Fruit fly (Drosophila melanogaster): ENCODE results near the gene CG9743.

Gene CG9743

dm6 chr3R:30195606-30196049 lies 7.2 kb downstream of the CG9743 start (continued):
- TF ChIP-seq CG3281 (GFP tag; optimal IDR thresholded peaks at IDR 0.05) (peak; percentile 57), Hmx (GFP tag; optimal IDR thresholded peaks at IDR 0.05) (no peak), CG2712 (tag; optimal IDR thresholded peaks at IDR 0.05) (peak; percentile 25), Sox100B (GFP tag; optimal IDR thresholded peaks at IDR 0.05) (no peak), shn (GFP tag; optimal IDR thresholded peaks at IDR 0.05) (peak; percentile 22), CG34224 (GFP tag; IDR thresholded peaks at IDR 0.05; ENCODE audit: partially characterized antibody) (no peak), NFAT (GFP tag; IDR thresholded peaks at IDR 0.05) (peak; percentile 74), chif (GFP tag; optimal IDR thresholded peaks at IDR 0.05) (peak; percentile 9), CG30403 (GFP tag; optimal IDR thresholded peaks at IDR 0.05) (peak; percentile 36), Nf-YA (GFP tag; IDR thresholded peaks at IDR 0.05) (0 out of 2 replicates have a peak, but pooled peaks have one; percentile 27), nau (GFP tag; optimal IDR thresholded peaks at IDR 0.05) (peak; percentile 14), Myb (GFP tag; optimal IDR thresholded peaks at IDR 0.05) (peak; percentile 42), her (GFP tag; optimal IDR thresholded peaks at IDR 0.05) (peak; percentile 72), ci (GFP tag; IDR thresholded peaks at IDR 0.05) (peak; percentile 55; the same call in 1 of the 3 replicates), caup (GFP tag; optimal IDR thresholded peaks at IDR 0.05; ENCODE audit: severe bottlenecking) (peak; percentile 57), CG15073 (GFP tag; optimal IDR thresholded peaks at IDR 0.05) (no peak), zf30C (GFP tag; optimal IDR thresholded peaks at IDR 0.05) (no peak), ATbp (GFP tag; optimal IDR thresholded peaks at IDR 0.05) (peak; percentile 14), ind (GFP tag; optimal IDR thresholded peaks at IDR 0.05) (peak; percentile 41), cwo (GFP tag; optimal IDR thresholded peaks at IDR 0.05) (peak; percentile 58), fd64A (GFP tag; optimal IDR thresholded peaks at IDR 0.05) (no peak), CG12659 (GFP tag; optimal IDR thresholded peaks at IDR 0.05) (peak; percentile 47), bbx (GFP tag; IDR thresholded peaks at IDR 0.05; ENCODE audit: partially characterized antibody) (no peak), CG1233 (GFP tag; optimal IDR thresholded peaks at IDR 0.05) (no peak), lab (GFP tag; optimal IDR thresholded peaks at IDR 0.05) (peak; percentile 76), Bgb (GFP tag; IDR thresholded peaks at IDR 0.05; ENCODE audit: partially characterized antibody) (peak; percentile 35; the same call in 1 of the 2 replicates), pzg (GFP tag; optimal IDR thresholded peaks at IDR 0.05) (peak; percentile 47), NC2β (GFP tag; optimal IDR thresholded peaks at IDR 0.05) (no peak), CG18011 (GFP tag; optimal IDR thresholded peaks at IDR 0.05) (no peak), sna (GFP tag; IDR thresholded peaks at IDR 0.05; ENCODE audit: partially characterized antibody) (no peak), CG17359 (tag; optimal IDR thresholded peaks at IDR 0.05) (peak; percentile 1), emc (GFP tag; optimal IDR thresholded peaks at IDR 0.05) (no peak), inv (GFP tag; IDR thresholded peaks at IDR 0.05; ENCODE audit: partially characterized antibody) (no peak), CG3847 (GFP tag; IDR thresholded peaks at IDR 0.05) (peak; percentile 63), tup (GFP tag; optimal IDR thresholded peaks at IDR 0.05) (no peak), org-1 (GFP tag; optimal IDR thresholded peaks at IDR 0.05) (no peak), Drgx (GFP tag; IDR thresholded peaks at IDR 0.05) (peak; percentile 35; the same call in 1 of the 2 replicates), CG16779 (GFP tag; IDR thresholded peaks at IDR 0.05) (peak; percentile 71), Ssrp (tag; optimal IDR thresholded peaks at IDR 0.05) (no peak), zfh2 (GFP tag; optimal IDR thresholded peaks at IDR 0.05) (peak; percentile 53), sim (GFP tag; IDR thresholded peaks at IDR 0.05) (no peak), pita (GFP tag; optimal IDR thresholded peaks at IDR 0.05) (peak; percentile 56), bcd (GFP tag; optimal IDR thresholded peaks at IDR 0.05) (peak; percentile 58), PHDP (tag; optimal IDR thresholded peaks at IDR 0.05) (peak; percentile 47), gce (GFP tag; IDR thresholded peaks at IDR 0.05) (0 out of 3 replicates have a peak, but pooled peaks have one; percentile 46), H15 (GFP tag; IDR thresholded peaks at IDR 0.05) (peak; percentile 45; the same call in 1 of the 3 replicates), CG15269 (tag; optimal IDR thresholded peaks at IDR 0.05) (peak; percentile 48), CG30020 (tag; optimal IDR thresholded peaks at IDR 0.05) (no peak), salm (tag; optimal IDR thresholded peaks at IDR 0.05) (no peak)

Data from whole organism, embryonic.